Fruit fly (Drosophila melanogaster) whole organism: ENCODE measurements around the gene CG4570.

Source experiments
- Dll ChIP-seq: fragments of >200 bp; optimal IDR thresholded peaks from 2 replicates; lab custom pipeline; 2017
- psq ChIP-seq: fragments of >200 bp; optimal IDR thresholded peaks from 2 replicates; lab custom pipeline; 2017

DNA sequence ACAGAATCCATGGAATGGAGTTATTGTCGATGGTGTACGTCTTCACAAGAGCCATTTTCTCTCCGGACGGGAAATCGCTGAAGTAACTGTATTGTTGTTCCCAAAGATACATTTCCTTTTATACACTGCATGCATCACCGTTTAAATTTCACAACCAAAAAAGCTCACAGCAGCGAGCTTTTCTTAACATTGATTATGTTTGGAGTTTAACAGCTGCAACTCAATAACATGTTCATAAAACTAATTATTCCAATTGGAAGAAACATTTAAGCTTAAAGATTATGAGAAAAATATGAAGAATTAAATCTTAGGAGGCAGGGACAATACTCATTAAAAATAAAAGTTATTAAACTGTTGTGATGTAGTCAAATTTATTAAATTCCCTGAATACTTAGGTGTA is 22.6 kb downstream of the CG4570 start, which contains the start of gene CG14695:
- TF ChIP-seq psq (lab: Kevin White, UChicago) (no peak), Dll (no peak)
